Fruit fly (Drosophila melanogaster): ENCODE results near the gene dsh.
A peak's percentile ranks its signal among the peaks of the same experiment; 100 is the strongest.

The dsh gene

DNA sequence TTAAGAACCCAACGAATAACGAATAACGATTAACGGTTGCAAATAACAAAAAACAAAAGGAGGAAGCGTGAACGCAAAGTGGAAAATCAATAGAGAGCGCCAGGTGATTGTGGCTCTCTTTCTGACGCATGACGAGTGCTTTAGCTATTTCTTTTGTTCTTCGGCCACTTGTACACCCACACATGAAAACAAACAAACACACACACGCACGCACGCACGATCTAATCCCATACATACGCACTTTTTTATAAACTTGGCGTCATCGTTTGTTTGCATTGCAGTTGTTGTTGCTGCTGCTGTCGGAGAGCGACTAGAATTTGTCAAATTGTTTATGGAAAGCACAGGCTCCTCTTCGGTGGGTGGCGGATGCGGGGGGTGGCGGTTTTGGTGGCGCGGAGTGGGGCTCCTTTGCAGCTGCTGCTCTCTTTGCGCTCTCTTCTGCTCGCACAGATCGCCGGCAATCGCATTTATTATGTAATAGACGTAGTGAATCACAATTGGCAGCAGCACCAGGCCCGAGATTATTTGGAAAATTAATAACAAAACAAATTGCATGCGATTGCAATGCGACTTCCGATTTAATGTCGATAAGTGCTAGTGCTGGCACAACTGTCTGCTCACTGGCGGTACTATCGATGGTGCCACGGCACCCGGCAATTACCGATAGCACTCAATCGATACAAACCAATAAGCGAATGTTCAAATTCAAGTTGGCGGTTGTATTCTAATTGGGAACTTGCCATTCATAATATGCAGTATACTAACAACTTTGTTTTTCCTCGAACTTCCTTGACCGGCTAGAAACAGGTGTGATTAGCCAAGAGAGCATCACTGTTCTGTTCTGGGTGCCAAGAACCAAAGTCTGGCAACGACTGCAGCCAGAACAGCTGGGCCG is 16.5 kb upstream of the dsh start (continued):
- TF ChIP-seq Atf6 (GFP tag; IDR thresholded peaks at IDR 0.05): peak; percentile 52; the same call in 1 of the 2 replicates
- TF ChIP-seq Nf-YA (GFP tag; IDR thresholded peaks at IDR 0.05): no peak
- TF ChIP-seq odd (GFP tag; optimal IDR thresholded peaks at IDR 0.05): no peak
- TF ChIP-seq CTCF (GFP tag; optimal IDR thresholded peaks at IDR 0.05): no peak
- no peak for TF ChIP-seq CG9437 (GFP tag; optimal IDR thresholded peaks at IDR 0.05)
- TF ChIP-seq CG6654 (GFP tag; optimal IDR thresholded peaks at IDR 0.05): no peak
- TF ChIP-seq CG6765 (GFP tag; optimal IDR thresholded peaks at IDR 0.05): no peak
- TF ChIP-seq Hr3 (GFP tag; optimal IDR thresholded peaks at IDR 0.05): peak; percentile 34
- TF ChIP-seq mld (GFP tag; IDR thresholded peaks at IDR 0.05; ENCODE audit: partially characterized antibody): peak; percentile 70; the same call in 1 of the 3 replicates
- TF ChIP-seq pfk (GFP tag; optimal IDR thresholded peaks at IDR 0.05): no peak
- no peak for TF ChIP-seq CG6813 (GFP tag; optimal IDR thresholded peaks at IDR 0.05)
- TF ChIP-seq CG7987 (GFP tag; optimal IDR thresholded peaks at IDR 0.05): no peak
- no peak for TF ChIP-seq Camta (GFP tag; optimal IDR thresholded peaks at IDR 0.05)
- no peak for TF ChIP-seq CG5180 (GFP tag; optimal IDR thresholded peaks at IDR 0.05)
- TF ChIP-seq Fer3 (tag; optimal IDR thresholded peaks at IDR 0.05): no peak
- TF ChIP-seq CG14710 (tag; optimal IDR thresholded peaks at IDR 0.05): peak; percentile 76
- peak; percentile 14 for TF ChIP-seq exex (tag; optimal IDR thresholded peaks at IDR 0.05)
- no peak for TF ChIP-seq emc (GFP tag; optimal IDR thresholded peaks at IDR 0.05)
- TF ChIP-seq Dref (GFP tag; IDR thresholded peaks at IDR 0.05): peak; percentile 87
- TF ChIP-seq slou (GFP tag; optimal IDR thresholded peaks at IDR 0.05): no peak
- peak; percentile 90 for TF ChIP-seq Ets65A (GFP tag)
- TF ChIP-seq CG7928 (GFP tag; optimal IDR thresholded peaks at IDR 0.05): peak; percentile 19
- TF ChIP-seq CG2712 (tag; optimal IDR thresholded peaks at IDR 0.05): peak; percentile 25
- TF ChIP-seq E2f1 (GFP tag; IDR thresholded peaks at IDR 0.05): no peak
- TF ChIP-seq wdn (GFP tag; IDR thresholded peaks at IDR 0.05): no peak
- peak; percentile 31; the same call in 1 of the 2 replicates for TF ChIP-seq CG4404 (GFP tag; IDR thresholded peaks at IDR 0.05)
- peak; percentile 15 for TF ChIP-seq Mes4 (GFP tag; optimal IDR thresholded peaks at IDR 0.05)
- peak; percentile 88 for TF ChIP-seq sens (GFP tag)
- no peak for TF ChIP-seq Sox100B (GFP tag; optimal IDR thresholded peaks at IDR 0.05)
- no peak for TF ChIP-seq Dad (GFP tag; optimal IDR thresholded peaks at IDR 0.05)
- TF ChIP-seq nerfin-2 (GFP tag; IDR thresholded peaks at IDR 0.05; ENCODE audit: partially characterized antibody): peak; percentile 73
- TF ChIP-seq ranshi (GFP tag; IDR thresholded peaks at IDR 0.05): no peak
- no peak for TF ChIP-seq CG11695 (GFP tag; IDR thresholded peaks at IDR 0.05)
- no peak for TF ChIP-seq CG8388 (GFP tag; optimal IDR thresholded peaks at IDR 0.05)
- TF ChIP-seq CG15479 (GFP tag; optimal IDR thresholded peaks at IDR 0.05): no peak
- no peak for TF ChIP-seq CG4707 (GFP tag; optimal IDR thresholded peaks at IDR 0.05)
- TF ChIP-seq Hey (tag; optimal IDR thresholded peaks at IDR 0.05): peak; percentile 10
- peak; percentile 65; the same call in 1 of the 3 replicates for TF ChIP-seq zen2 (GFP tag; IDR thresholded peaks at IDR 0.05; ENCODE audit: partially characterized antibody)
- TF ChIP-seq salm (tag; optimal IDR thresholded peaks at IDR 0.05): no peak
- TF ChIP-seq CG2116 (GFP tag; optimal IDR thresholded peaks at IDR 0.05): peak; percentile 77
- TF ChIP-seq tx (GFP tag; optimal IDR thresholded peaks at IDR 0.05): peak; percentile 48
- peak; percentile 56 for TF ChIP-seq BtbVII (GFP tag; optimal IDR thresholded peaks at IDR 0.05)
- TF ChIP-seq yki (optimal IDR thresholded peaks at IDR 0.05): no peak
- peak; percentile 91 for TF ChIP-seq Opbp (GFP tag; IDR thresholded peaks at IDR 0.05; ENCODE audit: partially characterized antibody)
- TF ChIP-seq Side (GFP tag; optimal IDR thresholded peaks at IDR 0.05): peak; percentile 54
- no peak for TF ChIP-seq Optix (GFP tag; IDR thresholded peaks at IDR 0.05)
- TF ChIP-seq sug (tag; optimal IDR thresholded peaks at IDR 0.05): peak; percentile 56
- TF ChIP-seq Dip2 (GFP tag; IDR thresholded peaks at IDR 0.05): no peak
- TF ChIP-seq CG12071 (GFP tag; optimal IDR thresholded peaks at IDR 0.05): no peak
- 0 out of 3 replicates have a peak, but pooled peaks have one; percentile 54 for TF ChIP-seq CG11456 (GFP tag; IDR thresholded peaks at IDR 0.05)

All from whole organism, embryonic.